Fruit fly (Drosophila melanogaster) whole organism, embryonic: ENCODE data around the gene Ypel.

ENCODE experiments used
- Adf1 ChIP-seq: fragments of 200-800 bp; sonication (Bioruptor generic); IDR thresholded peaks from 2 replicates; pipeline ENCODE4 v1.3.6; 2022; ENCODE audit warnings: missing biosample characterization, missing genetic modification characterization
- Blimp-1 ChIP-seq: fragments of 200-800 bp; sonication (Bioruptor generic); optimal IDR thresholded peaks from 3 replicates; lab custom pipeline; 2018; ENCODE audit warnings: missing biosample characterization, missing genetic modification characterization, mild to moderate bottlenecking, moderate library complexity, missing genetic modification reagents
- CG10209 ChIP-seq: fragments of 200-800 bp; sonication (Bioruptor generic); optimal IDR thresholded peaks from 3 replicates; lab custom pipeline; 2017; ENCODE audit warnings: missing biosample characterization, mild to moderate bottlenecking, missing genetic modification characterization, missing genetic modification reagents
- CG1024 ChIP-seq: fragments of 200-800 bp; sonication (Bioruptor generic); IDR thresholded peaks from 2 replicates; pipeline ENCODE4 v1.3.6; 2022; ENCODE audit warnings: missing biosample characterization, missing genetic modification characterization
- CG11247 ChIP-seq: fragments of 200-800 bp; sonication (Bioruptor generic); IDR thresholded peaks from 2 replicates; pipeline ENCODE4 v1.3.6; 2022; ENCODE audit warnings: missing biosample characterization, missing genetic modification characterization
- CG1233 ChIP-seq: fragments of 200-800 bp; sonication (Bioruptor generic); optimal IDR thresholded peaks from 4 replicates; lab custom pipeline; 2018; ENCODE audit warnings: missing biosample characterization, mild to moderate bottlenecking, missing genetic modification characterization
- CG14965 ChIP-seq: fragments of 200-800 bp; sonication (Bioruptor generic); optimal IDR thresholded peaks from 2 replicates; lab custom pipeline; 2016; ENCODE audit warnings: missing biosample characterization, missing genetic modification characterization, borderline replicate concordance
- CG1602 ChIP-seq: fragments of 200-800 bp; sonication (Bioruptor generic); optimal IDR thresholded peaks from 3 replicates; lab custom pipeline; 2016; ENCODE audit warnings: missing biosample characterization, missing genetic modification characterization
- CG17328 ChIP-seq: fragments of 200-800 bp; sonication (Bioruptor generic); IDR thresholded peaks from 2 replicates; pipeline ENCODE4 v1.3.6; 2022; ENCODE audit warnings: missing biosample characterization, missing genetic modification characterization
- CG2120 ChIP-seq: fragments of 200-800 bp; sonication (Bioruptor generic); optimal IDR thresholded peaks from 3 replicates; lab custom pipeline; 2016; ENCODE audit warnings: missing biosample characterization, missing genetic modification characterization
- CG2712 ChIP-seq: fragments of 200-800 bp; optimal IDR thresholded peaks from 3 replicates; lab custom pipeline; 2019; ENCODE audit warnings: missing biosample characterization, mild to moderate bottlenecking, missing genetic modification characterization, moderate library complexity
- CG4328 ChIP-seq: fragments of 200-800 bp; sonication (Bioruptor generic); optimal IDR thresholded peaks from 3 replicates; lab custom pipeline; 2017; ENCODE audit warnings: missing biosample characterization, missing genetic modification reagents, missing genetic modification characterization
- CG6683 ChIP-seq: fragments of 200-800 bp; sonication (Bioruptor generic); optimal IDR thresholded peaks from 2 replicates; lab custom pipeline; 2017; ENCODE audit warnings: missing biosample characterization, mild to moderate bottlenecking, missing genetic modification characterization, missing genetic modification reagents
- CG6854 ChIP-seq: fragments of 200-800 bp; sonication (Bioruptor generic); optimal IDR thresholded peaks from 3 replicates; lab custom pipeline; 2017; ENCODE audit warnings: missing biosample characterization, mild to moderate bottlenecking, missing genetic modification characterization
- CG8924 ChIP-seq: fragments of 200-800 bp; optimal IDR thresholded peaks from 3 replicates; lab custom pipeline; 2019; ENCODE audit warnings: missing biosample characterization, mild to moderate bottlenecking, missing genetic modification characterization, moderate library complexity
- Camta ChIP-seq: fragments of 200-800 bp; sonication (Bioruptor generic); optimal IDR thresholded peaks from 2 replicates; lab custom pipeline; 2016; ENCODE audit warnings: missing biosample characterization, missing genetic modification characterization
- Chrac-16 ChIP-seq: fragments of 200-800 bp; sonication (Bioruptor generic); optimal IDR thresholded peaks from 3 replicates; lab custom pipeline; 2016; ENCODE audit warnings: missing biosample characterization, missing genetic modification characterization
- Doc2 ChIP-seq: fragments of 200-800 bp; sonication (Bioruptor generic); IDR thresholded peaks from 2 replicates; pipeline ENCODE4 v1.3.6; 2022; ENCODE audit warnings: missing biosample characterization, missing genetic modification characterization
- Dref ChIP-seq: fragments of 200-800 bp; sonication (Bioruptor generic); IDR thresholded peaks from 2 replicates; pipeline ENCODE4 v1.3.6; 2022; ENCODE audit warnings: missing biosample characterization, missing genetic modification characterization
- Eip74EF ChIP-seq, 2 experiments: fragments of 200-800 bp in 1 of 2; fragments of >200 bp in 1 of 2; sonication (Bioruptor generic) in 1 of 2; optimal IDR thresholded peaks; 2 replicates each; lab custom pipeline; 2017 to 2019; ENCODE audit warnings: missing biosample characterization in 2 of 2, missing genetic modification characterization in 2 of 2, mild to moderate bottlenecking in 1 of 2, moderate library complexity in 1 of 2
- Gug ChIP-seq: fragments of 200-800 bp; sonication (Bioruptor generic); IDR thresholded peaks from 4 replicates; pipeline ENCODE4 v1.3.6; 2022; ENCODE audit warnings: missing biosample characterization, missing genetic modification characterization
- H15 ChIP-seq: fragments of 200-800 bp; sonication (Bioruptor generic); IDR thresholded peaks from 3 replicates; pipeline ENCODE4 v1.3.6; 2022; ENCODE audit warnings: missing biosample characterization, missing genetic modification characterization
- HmgD ChIP-seq: fragments of 200-800 bp; sonication (Bioruptor generic); optimal IDR thresholded peaks from 3 replicates; lab custom pipeline; 2016; ENCODE audit warnings: missing biosample characterization, missing genetic modification characterization
- Lim3 ChIP-seq: fragments of 200-800 bp; sonication (Bioruptor generic); IDR thresholded peaks from 2 replicates; pipeline ENCODE4 v1.3.6; 2022; ENCODE audit warnings: missing biosample characterization, missing genetic modification characterization
- NfI ChIP-seq: fragments of 200-800 bp; sonication (Bioruptor generic); optimal IDR thresholded peaks from 3 replicates; lab custom pipeline; 2018; ENCODE audit warnings: missing biosample characterization, mild to moderate bottlenecking, missing genetic modification characterization, moderate library complexity
- Oli ChIP-seq: fragments of 200-800 bp; sonication (Bioruptor generic); optimal IDR thresholded peaks from 2 replicates; lab custom pipeline; 2018; ENCODE audit warnings: missing biosample characterization, mild to moderate bottlenecking, missing genetic modification characterization, moderate library complexity
- Optix ChIP-seq: fragments of 200-800 bp; sonication (Bioruptor generic); IDR thresholded peaks from 3 replicates; pipeline ENCODE4 v1.3.6; 2022; ENCODE audit warnings: missing biosample characterization, missing genetic modification characterization
- bcd ChIP-seq: fragments of 200-800 bp; sonication (Bioruptor generic); optimal IDR thresholded peaks from 2 replicates; lab custom pipeline; 2017; ENCODE audit warnings: missing biosample characterization, mild to moderate bottlenecking, missing genetic modification characterization
- cad ChIP-seq: fragments of >200 bp; optimal IDR thresholded peaks from 2 replicates; lab custom pipeline; 2017; ENCODE audit warnings: missing biosample characterization, missing genetic modification characterization
- cato ChIP-seq: fragments of 200-800 bp; sonication (Bioruptor generic); optimal IDR thresholded peaks from 2 replicates; lab custom pipeline; 2016; ENCODE audit warnings: missing biosample characterization, missing genetic modification characterization, borderline replicate concordance
- caup ChIP-seq: fragments of 200-800 bp; sonication (Bioruptor generic); optimal IDR thresholded peaks from 3 replicates; lab custom pipeline; 2017; ENCODE audit warnings: missing biosample characterization, mild to moderate bottlenecking, missing genetic modification characterization, moderate library complexity; ENCODE audit not compliant: severe bottlenecking
- crol ChIP-seq: fragments of 200-800 bp; sonication (Bioruptor generic); IDR thresholded peaks from 2 replicates; pipeline ENCODE4 v1.3.6; 2022; ENCODE audit warnings: missing biosample characterization, missing genetic modification characterization
- cwo ChIP-seq: fragments of 200-800 bp; sonication (Bioruptor generic); optimal IDR thresholded peaks from 3 replicates; lab custom pipeline; 2017; ENCODE audit warnings: missing biosample characterization, missing genetic modification characterization, mild to moderate bottlenecking, moderate library complexity, missing genetic modification reagents
- dan ChIP-seq: fragments of 200-800 bp; sonication (Bioruptor generic); IDR thresholded peaks from 2 replicates; pipeline ENCODE4 v1.3.6; 2022; ENCODE audit warnings: missing biosample characterization, missing genetic modification characterization
- dmrt11E ChIP-seq: fragments of 200-800 bp; sonication (Bioruptor generic); optimal IDR thresholded peaks from 3 replicates; lab custom pipeline; 2018; ENCODE audit warnings: missing biosample characterization, mild to moderate bottlenecking, missing genetic modification characterization, moderate library complexity
- fu2 ChIP-seq: fragments of 200-800 bp; sonication (Bioruptor generic); optimal IDR thresholded peaks from 2 replicates; lab custom pipeline; 2016; ENCODE audit warnings: missing biosample characterization, missing genetic modification characterization
- gt ChIP-seq: fragments of 200-800 bp; sonication (Bioruptor generic); IDR thresholded peaks from 2 replicates; pipeline ENCODE4 v1.3.6; 2022; ENCODE audit warnings: missing biosample characterization, missing genetic modification characterization
- inv ChIP-seq: fragments of 200-800 bp; sonication (Bioruptor generic); IDR thresholded peaks from 2 replicates; pipeline ENCODE4 v1.3.6; 2022; ENCODE audit warnings: missing biosample characterization, missing genetic modification characterization; ENCODE audit not compliant: partially characterized antibody
- lab ChIP-seq: fragments of 200-800 bp; sonication (Bioruptor generic); optimal IDR thresholded peaks from 3 replicates; lab custom pipeline; 2017; ENCODE audit warnings: missing biosample characterization, missing genetic modification characterization, mild to moderate bottlenecking, moderate library complexity, missing genetic modification reagents
- mam ChIP-seq: fragments of 200-800 bp; sonication (Bioruptor generic); optimal IDR thresholded peaks from 3 replicates; lab custom pipeline; 2016; ENCODE audit warnings: missing biosample characterization, missing genetic modification characterization
- nau ChIP-seq: fragments of 200-800 bp; sonication (Bioruptor generic); optimal IDR thresholded peaks from 3 replicates; lab custom pipeline; 2017; ENCODE audit warnings: missing biosample characterization, mild to moderate bottlenecking, missing genetic modification characterization, missing genetic modification reagents
- nom ChIP-seq: fragments of 200-800 bp; sonication (Bioruptor generic); optimal IDR thresholded peaks from 2 replicates; lab custom pipeline; 2017; ENCODE audit warnings: missing biosample characterization, missing genetic modification characterization, mild to moderate bottlenecking, moderate library complexity, missing genetic modification reagents
- oc ChIP-seq: fragments of 200-800 bp; sonication (Bioruptor generic); optimal IDR thresholded peaks from 2 replicates; lab custom pipeline; 2018; ENCODE audit warnings: missing biosample characterization, mild to moderate bottlenecking, missing genetic modification characterization, moderate library complexity
- pzg ChIP-seq: fragments of 200-800 bp; sonication (Bioruptor generic); optimal IDR thresholded peaks from 3 replicates; lab custom pipeline; 2018; ENCODE audit warnings: missing biosample characterization, mild to moderate bottlenecking, missing genetic modification characterization, moderate library complexity
- run ChIP-seq: fragments of 200-800 bp; sonication (Bioruptor generic); optimal IDR thresholded peaks from 3 replicates; lab custom pipeline; 2018; ENCODE audit warnings: missing biosample characterization, mild to moderate bottlenecking, missing genetic modification characterization
- sens ChIP-seq: fragments of 200-800 bp; sonication (Bioruptor generic); peaks from one replicate; lab custom pipeline; 2016; ENCODE audit warnings: missing biosample characterization, missing genetic modification characterization
- shn ChIP-seq: fragments of 200-800 bp; sonication (Bioruptor generic); optimal IDR thresholded peaks from 3 replicates; lab custom pipeline; 2016; ENCODE audit warnings: missing biosample characterization, missing genetic modification characterization
- sisA ChIP-seq: fragments of 200-800 bp; sonication (Bioruptor generic); IDR thresholded peaks from 2 replicates; pipeline ENCODE4 v1.3.6; 2022; ENCODE audit warnings: missing biosample characterization, missing genetic modification characterization
- zfh2 ChIP-seq: fragments of 200-800 bp; sonication (Bioruptor generic); optimal IDR thresholded peaks from 2 replicates; lab custom pipeline; 2016; ENCODE audit warnings: missing biosample characterization, missing genetic modification characterization

Gene Ypel

DNA sequence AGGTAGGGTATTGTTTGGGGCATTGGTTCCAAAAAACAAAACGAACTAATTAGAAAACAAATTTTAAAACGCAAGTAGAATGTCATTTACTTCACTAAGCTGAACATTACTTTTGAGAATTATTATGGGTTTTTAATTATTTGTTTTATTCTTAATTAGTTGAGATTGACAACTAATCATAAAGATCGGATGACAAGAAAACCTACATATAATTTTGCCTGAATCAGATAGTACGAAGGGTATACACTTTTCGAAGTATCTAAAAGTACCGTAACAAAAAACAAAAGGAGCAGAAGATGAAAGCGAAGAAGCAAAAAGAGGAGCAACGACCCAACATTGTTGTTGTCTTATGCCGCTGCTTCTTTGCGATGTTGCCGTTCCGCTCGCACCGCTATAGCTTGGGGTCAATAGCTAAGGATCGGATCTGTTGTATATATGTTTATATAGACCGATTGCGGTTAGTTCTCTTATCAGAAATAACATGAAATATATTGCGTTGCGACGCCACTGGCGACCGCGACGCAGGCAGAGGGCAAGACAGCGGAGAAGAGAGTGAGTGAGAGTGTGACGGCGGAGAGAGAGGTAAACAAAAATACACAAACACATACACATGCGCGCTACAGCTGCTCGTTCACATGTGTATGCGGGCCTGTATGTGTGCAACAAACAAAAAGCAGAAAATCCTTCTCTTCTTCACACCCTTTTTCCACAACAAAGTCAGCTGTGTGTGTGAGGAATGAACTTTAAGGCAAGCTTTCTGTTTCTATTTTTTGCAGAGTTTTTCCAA lies 853 bp downstream of the Ypel start (continued):
- TF ChIP-seq run (tag; lab: Kevin White, UChicago) (no peak), shn (peak; percentile 20), inv (no peak), CG6854 (GFP tag; lab: Kevin White, UChicago) (peak; percentile 45), nau (GFP tag; lab: Kevin White, UChicago) (peak; percentile 31), gt (no peak), dmrt11E (tag; lab: Kevin White, UChicago) (peak; percentile 61), sisA (GFP tag; lab: Robert Waterston, UW) (peak; percentile 40), HmgD (GFP tag; lab: Kevin White, UChicago) (no peak), pzg (GFP tag; lab: Kevin White, UChicago) (no peak), CG1233 (GFP tag; lab: Kevin White, UChicago) (peak; percentile 38), CG10209 (GFP tag; lab: Kevin White, UChicago) (peak; percentile 54), sens (peak; percentile 89), lab (peak; percentile 61), bcd (GFP tag; lab: Kevin White, UChicago) (peak; percentile 53), CG17328 (GFP tag; lab: Robert Waterston, UW) (peak; percentile 19; the same call in 1 of the 2 replicates), CG1024 (GFP tag; lab: Robert Waterston, UW) (no peak), CG1602 (peak; percentile 51), Adf1 (GFP tag; lab: Robert Waterston, UW) (peak; percentile 95), nom (GFP tag; lab: Kevin White, UChicago) (no peak), NfI (peak; percentile 54), crol (GFP tag; lab: Robert Waterston, UW) (peak; percentile 34; the same call in 1 of the 2 replicates), cad (no peak), CG14965 (GFP tag; lab: Kevin White, UChicago) (no peak), Lim3 (GFP tag; lab: Robert Waterston, UW) (no peak), CG4328 (GFP tag; lab: Kevin White, UChicago) (no peak), CG2712 (tag; lab: Kevin White, UChicago) (peak; percentile 62), Blimp-1 (GFP tag; lab: Kevin White, UChicago) (peak; percentile 56), CG6683 (GFP tag; lab: Kevin White, UChicago) (no peak), Camta (peak; percentile 34), CG8924 (tag; lab: Kevin White, UChicago) (peak; percentile 61), Dref (GFP tag; lab: Robert Waterston, UW) (no peak), Doc2 (no peak), H15 (GFP tag; lab: Robert Waterston, UW) (no peak), fu2 (GFP tag; lab: Kevin White, UChicago) (peak; percentile 15), Eip74EF (GFP tag; optimal IDR thresholded peaks at IDR 0.05; lab: Kevin White, UChicago) (peak in 1 of 2 experiments; percentile 1), CG11247 (GFP tag; lab: Robert Waterston, UW) (no peak), oc (tag; lab: Kevin White, UChicago) (peak; percentile 7), zfh2 (GFP tag; lab: Kevin White, UChicago) (peak; percentile 45), mam (GFP tag; lab: Kevin White, UChicago) (peak; percentile 63), cato (no peak), Oli (peak; percentile 78), caup (GFP tag; lab: Kevin White, UChicago) (peak; percentile 35), CG2120 (GFP tag; lab: Kevin White, UChicago) (peak; percentile 83), Optix (no peak), cwo (peak; percentile 58), Chrac-16 (GFP tag; lab: Kevin White, UChicago) (peak; percentile 13), dan (GFP tag; lab: Robert Waterston, UW) (no peak), Gug (GFP tag; lab: Robert Waterston, UW) (no peak)
